Fruit fly (Drosophila melanogaster): Measurements from ENCODE around the gene E2f1.
A peak's percentile ranks its signal among the peaks of the same experiment; 100 is the strongest.

The E2f1 gene

DNA sequence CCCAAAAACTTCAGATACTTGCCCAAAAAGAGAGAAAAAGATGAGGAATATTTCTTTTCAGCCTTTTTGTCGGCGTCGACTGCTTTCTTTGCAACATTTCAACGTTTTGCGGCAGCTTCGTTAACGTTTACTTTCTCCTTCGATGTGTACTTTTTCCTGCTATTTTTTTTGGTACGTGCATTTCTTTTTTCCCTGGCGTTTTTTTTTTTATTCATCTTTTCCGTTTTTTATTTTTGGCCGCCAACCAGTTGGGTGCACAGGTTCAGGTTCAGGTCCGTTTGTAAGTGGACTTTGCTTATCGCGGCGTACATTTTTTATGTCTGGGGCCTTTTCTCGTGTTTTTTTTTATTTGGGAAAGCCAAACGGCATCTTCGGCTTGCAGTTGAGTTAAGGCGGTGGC is 43.8 kb upstream of the E2f1 start (continued):
- TF ChIP-seq Blimp-1 (GFP tag; optimal IDR thresholded peaks at IDR 0.05), result peak; percentile 87
- no peak for TF ChIP-seq dsx (GFP tag; optimal IDR thresholded peaks at IDR 0.05; ENCODE audit: poor library complexity, severe bottlenecking)
- no peak for TF ChIP-seq CG10631 (GFP tag; optimal IDR thresholded peaks at IDR 0.05)
- peak; percentile 63 for TF ChIP-seq CG15336 (GFP tag; IDR thresholded peaks at IDR 0.05)
- TF ChIP-seq CG3032 (tag; optimal IDR thresholded peaks at IDR 0.05), result no peak
- no peak for TF ChIP-seq CG34406 (GFP tag; optimal IDR thresholded peaks at IDR 0.05)
- no peak for TF ChIP-seq OdsH (GFP tag; optimal IDR thresholded peaks at IDR 0.05)
- TF ChIP-seq CG6808 (GFP tag; optimal IDR thresholded peaks at IDR 0.05), result no peak
- no peak for TF ChIP-seq Sox14 (GFP tag; optimal IDR thresholded peaks at IDR 0.05)
- TF ChIP-seq CG3919 (GFP tag; optimal IDR thresholded peaks at IDR 0.05), result no peak
- TF ChIP-seq Hr4 (GFP tag; optimal IDR thresholded peaks at IDR 0.05), result peak; percentile 5
- no peak for TF ChIP-seq Hr39 (GFP tag; optimal IDR thresholded peaks at IDR 0.05)
- peak; percentile 31 for TF ChIP-seq dac (GFP tag; optimal IDR thresholded peaks at IDR 0.05)
- TF ChIP-seq ss (GFP tag; optimal IDR thresholded peaks at IDR 0.05), result no peak

DNA sequence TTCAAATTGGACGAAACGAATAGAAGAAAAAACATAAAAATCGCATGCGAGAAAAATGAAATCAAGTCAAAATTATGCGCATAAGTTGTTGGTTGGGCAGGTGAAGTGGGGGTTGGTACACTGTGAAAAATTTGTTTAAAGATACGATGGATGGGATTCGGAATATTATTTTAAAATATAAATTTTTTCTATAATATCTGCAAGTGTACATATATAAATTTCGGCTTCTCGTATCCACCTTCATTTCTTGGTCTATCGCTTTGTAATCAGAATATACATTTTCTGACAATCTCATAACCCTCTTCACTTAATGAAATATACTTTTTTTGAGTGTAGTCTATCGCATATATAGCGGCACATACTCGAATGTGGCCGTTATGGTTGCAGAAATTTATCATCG is 42.7 kb upstream of the E2f1 start:
- TF ChIP-seq Hr39 (GFP tag; optimal IDR thresholded peaks at IDR 0.05) (peak; percentile 7), CG6792 (GFP tag; optimal IDR thresholded peaks at IDR 0.05) (peak; percentile 41), OdsH (GFP tag; optimal IDR thresholded peaks at IDR 0.05) (peak; percentile 63), Lpt (GFP tag; optimal IDR thresholded peaks at IDR 0.05) (peak; percentile 60), dsx (GFP tag; optimal IDR thresholded peaks at IDR 0.05; ENCODE audit: poor library complexity, severe bottlenecking) (no peak), acj6 (GFP tag; optimal IDR thresholded peaks at IDR 0.05) (peak; percentile 43), CG6854 (GFP tag; optimal IDR thresholded peaks at IDR 0.05) (no peak), eg (GFP tag; IDR thresholded peaks at IDR 0.05) (peak; percentile 79), Met (GFP tag; optimal IDR thresholded peaks at IDR 0.05) (peak; percentile 42), topi (GFP tag; optimal IDR thresholded peaks at IDR 0.05) (peak; percentile 33), CG6808 (GFP tag; optimal IDR thresholded peaks at IDR 0.05) (no peak), CG10631 (GFP tag; optimal IDR thresholded peaks at IDR 0.05) (peak; percentile 27), lz (GFP tag; optimal IDR thresholded peaks at IDR 0.05) (peak; percentile 16), salr (GFP tag; optimal IDR thresholded peaks at IDR 0.05) (peak in 1 of 2 experiments; percentile 62), CG6276 (GFP tag; optimal IDR thresholded peaks at IDR 0.05) (peak; percentile 80), Sox102F (GFP tag; optimal IDR thresholded peaks at IDR 0.05) (peak; percentile 16), CG8632 (GFP tag; optimal IDR thresholded peaks at IDR 0.05) (peak; percentile 36), CG9139 (GFP tag; optimal IDR thresholded peaks at IDR 0.05) (no peak), fd59A (GFP tag; optimal IDR thresholded peaks at IDR 0.05) (no peak), Eip93F (GFP tag; optimal IDR thresholded peaks at IDR 0.05) (no peak), CG6163 (GFP tag; IDR thresholded peaks at IDR 0.05) (peak; percentile 43; the same call in 1 of the 3 replicates), CG11762 (GFP tag; optimal IDR thresholded peaks at IDR 0.05; ENCODE audit: insufficient read depth) (peak; percentile 31), Eip78C (GFP tag) (peak; percentile 89), dac (GFP tag; optimal IDR thresholded peaks at IDR 0.05) (peak; percentile 59), fkh (GFP tag; optimal IDR thresholded peaks at IDR 0.05) (no peak), CG32006 (GFP tag; optimal IDR thresholded peaks at IDR 0.05) (peak; percentile 91), CG15336 (GFP tag; IDR thresholded peaks at IDR 0.05) (peak; percentile 85), CG8119 (GFP tag; IDR thresholded peaks at IDR 0.05) (peak; percentile 88), svp (GFP tag) (peak; percentile 75), CG16779 (tag; optimal IDR thresholded peaks at IDR 0.05) (no peak), CG4318 (GFP tag; optimal IDR thresholded peaks at IDR 0.05) (peak; percentile 81), esn (GFP tag; optimal IDR thresholded peaks at IDR 0.05) (peak; percentile 40), Smox (GFP tag; optimal IDR thresholded peaks at IDR 0.05) (peak; percentile 3), CG3919 (GFP tag; optimal IDR thresholded peaks at IDR 0.05) (peak; percentile 64), pdm3 (GFP tag; optimal IDR thresholded peaks at IDR 0.05) (peak; percentile 49), Gug (GFP tag; IDR thresholded peaks at IDR 0.05) (peak; percentile 39; the same call in 1 of the 2 replicates), CG34406 (GFP tag; optimal IDR thresholded peaks at IDR 0.05) (peak; percentile 36), net (GFP tag; optimal IDR thresholded peaks at IDR 0.05) (peak; percentile 42), Hr4 (GFP tag; optimal IDR thresholded peaks at IDR 0.05) (peak; percentile 88), CG8319 (GFP tag; optimal IDR thresholded peaks at IDR 0.05) (no peak), achi (GFP tag; optimal IDR thresholded peaks at IDR 0.05) (peak; percentile 58), Eip75B (GFP tag; optimal IDR thresholded peaks at IDR 0.05) (peak; percentile 14)

Measured in whole organism, prepupa.